Worm (Caenorhabditis elegans): Measurements from ENCODE around the gene vem-1.
A peak's percentile ranks its signal among the peaks of the same experiment; 100 is the strongest.

Gene vem-1

ce11 chrX:8123194-8123593, 34.8 kb upstream of the vem-1 start, which contains the start of gene C02B8.12:
Gene C02B8.12 (minus strand): TSS chrX:8123368.
- no peak for TF ChIP-seq ttx-3 (tag; optimal IDR thresholded peaks at IDR 0.05)
- TF ChIP-seq nhr-11 (tag; optimal IDR thresholded peaks at IDR 0.05), result no peak
- TF ChIP-seq hlh-6 (tag; optimal IDR thresholded peaks at IDR 0.05), result no peak
- TF ChIP-seq tbx-2 (tag; optimal IDR thresholded peaks at IDR 0.05), result no peak
- no peak for TF ChIP-seq ztf-16 (tag; optimal IDR thresholded peaks at IDR 0.05)
- no peak for TF ChIP-seq odd-2 (tag; optimal IDR thresholded peaks at IDR 0.05)
- no peak for TF ChIP-seq ceh-19 (GFP tag; optimal IDR thresholded peaks at IDR 0.05)
- TF ChIP-seq pat-9 (tag; optimal IDR thresholded peaks at IDR 0.05), result no peak
- TF ChIP-seq ceh-30 (tag; optimal IDR thresholded peaks at IDR 0.05), result no peak
- no peak for TF ChIP-seq pros-1 (tag; optimal IDR thresholded peaks at IDR 0.05)

ce11 chrX:8120281-8120680, 31.9 kb upstream of the vem-1 start:
- TF ChIP-seq nfya-1 (tag; optimal IDR thresholded peaks at IDR 0.05), result no peak
- TF ChIP-seq eyg-1 (tag; optimal IDR thresholded peaks at IDR 0.05), result no peak
- no peak for TF ChIP-seq fkh-10 (GFP tag; optimal IDR thresholded peaks at IDR 0.05)
- no peak for TF ChIP-seq unc-42 (tag; optimal IDR thresholded peaks at IDR 0.05)
- TF ChIP-seq ahr-1 (tag; optimal IDR thresholded peaks at IDR 0.05), result no peak
- no peak for TF ChIP-seq syd-9 (tag; optimal IDR thresholded peaks at IDR 0.05)
- no peak for TF ChIP-seq hlh-13 (GFP tag; optimal IDR thresholded peaks at IDR 0.05)
- no peak for TF ChIP-seq fkh-6 (tag; optimal IDR thresholded peaks at IDR 0.05)
- TF ChIP-seq unc-86 (tag; optimal IDR thresholded peaks at IDR 0.05), result no peak
- TF ChIP-seq nhr-232 (tag; optimal IDR thresholded peaks at IDR 0.05), result no peak
- TF ChIP-seq ceh-48 (tag; optimal IDR thresholded peaks at IDR 0.05), result no peak
- no peak for TF ChIP-seq unc-55 (GFP tag; optimal IDR thresholded peaks at IDR 0.05)

ce11 chrX:8117827-8118317, 29.5 kb upstream of the vem-1 start:
- TF ChIP-seq nhr-11 (tag; optimal IDR thresholded peaks at IDR 0.05) (no peak), hlh-8 (tag; optimal IDR thresholded peaks at IDR 0.05) (peak; percentile 98)

ce11 chrX:8116157-8116556, 27.8 kb upstream of the vem-1 start, which contains the start of gene hlh-8:
Gene hlh-8 (plus strand): TSS chrX:8116457.
- TF ChIP-seq Y22D7AL.16 (tag; optimal IDR thresholded peaks at IDR 0.05) (no peak), fax-1 (tag; optimal IDR thresholded peaks at IDR 0.05) (no peak), mec-3 (tag; optimal IDR thresholded peaks at IDR 0.05; ENCODE audit: borderline replicate concordance) (no peak), hlh-8 (tag; optimal IDR thresholded peaks at IDR 0.05) (peak; percentile 49)

- TF ChIP-seq ceh-22 (tag; optimal IDR thresholded peaks at IDR 0.05) (no peak), ceh-2 (tag; optimal IDR thresholded peaks at IDR 0.05) (no peak), hlh-13 (GFP tag; optimal IDR thresholded peaks at IDR 0.05) (no peak), unc-3 (GFP tag; conservative IDR thresholded peaks at IDR 0.05) (no peak), unc-3 (tag; optimal IDR thresholded peaks at IDR 0.05) (no peak), nfya-1 (tag; optimal IDR thresholded peaks at IDR 0.05) (no peak), Y22D7AL.16 (tag; optimal IDR thresholded peaks at IDR 0.05) (no peak), pha-2 (tag; optimal IDR thresholded peaks at IDR 0.05) (no peak), pha-4 (tag; optimal IDR thresholded peaks at IDR 0.05) (no peak), ztf-16 (tag; optimal IDR thresholded peaks at IDR 0.05) (no peak), ahr-1 (tag; optimal IDR thresholded peaks at IDR 0.05) (no peak), zip-5 (tag; optimal IDR thresholded peaks at IDR 0.05) (no peak), ceh-30 (tag; optimal IDR thresholded peaks at IDR 0.05) (no peak)
Measured at ce11 chrX:8110193-8110592, 21.8 kb upstream of the vem-1 start, which contains the start of gene K07E3.1. Gene K07E3.1 (plus strand): TSS chrX:8110439.

- peak; percentile 19 for TF ChIP-seq tbx-2 (tag; optimal IDR thresholded peaks at IDR 0.05)
- no peak for TF ChIP-seq ama-1 (optimal IDR thresholded peaks at IDR 0.05)
Measured at ce11 chrX:8109531-8109930, 21.2 kb upstream of the vem-1 start.
